Fruit fly (Drosophila melanogaster) whole organism, embryonic: ENCODE measurements around the gene Fancd2.

Source experiments
- CG10321 ChIP-seq: fragments of 200-800 bp; sonication (Bioruptor generic); IDR thresholded peaks from 2 replicates; pipeline ENCODE4 v1.3.6; 2022; ENCODE audit warnings: missing biosample characterization, missing genetic modification characterization
- CG10543 ChIP-seq: fragments of 200-800 bp; sonication (Bioruptor generic); optimal IDR thresholded peaks from 3 replicates; lab custom pipeline; 2017; ENCODE audit warnings: missing biosample characterization, mild to moderate bottlenecking, missing genetic modification characterization, moderate library complexity
- CG1647 ChIP-seq: fragments of 200-800 bp; sonication (Bioruptor generic); optimal IDR thresholded peaks from 3 replicates; lab custom pipeline; 2016; ENCODE audit warnings: missing biosample characterization, missing genetic modification characterization
- CG16813 ChIP-seq: fragments of 200-800 bp; sonication (Bioruptor generic); IDR thresholded peaks from 3 replicates; pipeline ENCODE4 v1.3.6; 2022; ENCODE audit warnings: missing biosample characterization, missing genetic modification characterization; ENCODE audit not compliant: partially characterized antibody
- CG18619 ChIP-seq: fragments of 200-800 bp; sonication (Bioruptor generic); optimal IDR thresholded peaks from 3 replicates; lab custom pipeline; 2017; ENCODE audit warnings: missing biosample characterization, mild to moderate bottlenecking, missing genetic modification characterization
- CG32767 ChIP-seq: fragments of 200-800 bp; sonication (Bioruptor generic); IDR thresholded peaks from 2 replicates; pipeline ENCODE4 v1.3.6; 2022; ENCODE audit warnings: missing biosample characterization, missing genetic modification characterization
- CG6854 ChIP-seq: fragments of 200-800 bp; sonication (Bioruptor generic); optimal IDR thresholded peaks from 3 replicates; lab custom pipeline; 2017; ENCODE audit warnings: missing biosample characterization, mild to moderate bottlenecking, missing genetic modification characterization
- Opbp ChIP-seq: fragments of 200-800 bp; sonication (Bioruptor generic); IDR thresholded peaks from 3 replicates; pipeline ENCODE4 v1.3.6; 2022; ENCODE audit warnings: missing biosample characterization, missing genetic modification characterization; ENCODE audit not compliant: partially characterized antibody
- amos ChIP-seq: fragments of 200-800 bp; sonication (Bioruptor generic); IDR thresholded peaks from 2 replicates; pipeline ENCODE4 v1.3.6; 2022; ENCODE audit warnings: missing biosample characterization, missing genetic modification characterization; ENCODE audit not compliant: partially characterized antibody
- br ChIP-seq: fragments of >200 bp; optimal IDR thresholded peaks from 2 replicates; lab custom pipeline; 2017
- crol ChIP-seq: fragments of 200-800 bp; sonication (Bioruptor generic); IDR thresholded peaks from 2 replicates; pipeline ENCODE4 v1.3.6; 2022; ENCODE audit warnings: missing biosample characterization, missing genetic modification characterization
- dmrt99B ChIP-seq: fragments of 200-800 bp; sonication (Bioruptor generic); optimal IDR thresholded peaks from 2 replicates; lab custom pipeline; 2018; ENCODE audit warnings: missing biosample characterization, mild to moderate bottlenecking, missing genetic modification characterization, moderate library complexity
- ewg ChIP-seq: fragments of 200-800 bp; sonication (Bioruptor generic); optimal IDR thresholded peaks from 3 replicates; lab custom pipeline; 2017; ENCODE audit warnings: mild to moderate bottlenecking, missing biosample characterization, missing genetic modification reagents, missing genetic modification characterization
- jigr1 ChIP-seq: fragments of 200-800 bp; sonication (Bioruptor generic); IDR thresholded peaks from 3 replicates; pipeline ENCODE4 v1.3.6; 2022; ENCODE audit warnings: missing biosample characterization, missing genetic modification characterization

DNA sequence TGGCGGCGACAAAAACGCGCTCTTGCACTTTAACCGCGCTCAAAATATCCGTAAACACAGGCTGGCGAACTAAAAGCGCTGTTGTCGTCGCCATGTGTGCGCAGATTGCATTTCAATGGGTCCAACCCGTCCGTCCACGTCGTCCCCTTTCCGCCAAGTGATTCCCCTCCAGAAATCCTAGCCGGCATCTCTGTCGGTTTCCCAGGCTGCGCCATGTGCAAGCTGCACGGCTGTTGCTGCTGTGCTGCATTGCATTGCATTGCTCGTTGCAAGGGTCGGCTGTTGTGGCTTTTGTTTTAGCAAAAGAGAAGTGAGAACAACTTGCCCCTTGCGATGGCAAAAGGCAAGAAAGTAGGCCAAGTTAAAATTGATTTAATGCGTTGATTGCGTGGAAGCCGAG is 41.9 kb downstream of the Fancd2 start:
- TF ChIP-seq CG16813 (GFP tag; lab: Robert Waterston, UW) (no peak), CG1647 (GFP tag; lab: Kevin White, UChicago) (no peak), jigr1 (GFP tag; lab: Robert Waterston, UW) (no peak), ewg (GFP tag; lab: Kevin White, UChicago) (no peak), crol (GFP tag; lab: Robert Waterston, UW) (no peak), CG10321 (GFP tag; lab: Robert Waterston, UW) (no peak), br (no peak), CG32767 (GFP tag; lab: Robert Waterston, UW) (no peak), CG10543 (GFP tag; lab: Kevin White, UChicago) (no peak), dmrt99B (tag; lab: Kevin White, UChicago) (no peak), CG18619 (GFP tag; lab: Kevin White, UChicago) (no peak), Opbp (GFP tag; lab: Robert Waterston, UW) (no peak), CG6854 (no peak), amos (GFP tag; lab: Robert Waterston, UW) (no peak)
